Fruit fly (Drosophila melanogaster): Measurements from ENCODE around the gene TAF1B.

Gene TAF1B

dm6 chr3R:10097531-10098295, 46.3 kb downstream of the TAF1B start (continued):
- TF ChIP-seq CG9876 (GFP tag; optimal IDR thresholded peaks at IDR 0.05), result peak; percentile 10
- peak; percentile 39 for TF ChIP-seq cg (GFP tag; optimal IDR thresholded peaks at IDR 0.05)
- peak; percentile 60 for TF ChIP-seq CG12769 (tag; optimal IDR thresholded peaks at IDR 0.05)
- no peak for TF ChIP-seq Elba2 (GFP tag; optimal IDR thresholded peaks at IDR 0.05)
- peak; percentile 69 for TF ChIP-seq mam (GFP tag; optimal IDR thresholded peaks at IDR 0.05)
- peak; percentile 82 for TF ChIP-seq CG2678 (tag; optimal IDR thresholded peaks at IDR 0.05)
- TF ChIP-seq Hr39 (optimal IDR thresholded peaks at IDR 0.05), result no peak
- peak; percentile 60 for TF ChIP-seq ara (GFP tag; IDR thresholded peaks at IDR 0.05)
- TF ChIP-seq CG1024 (GFP tag; IDR thresholded peaks at IDR 0.05), result no peak
- TF ChIP-seq CG2199 (GFP tag; IDR thresholded peaks at IDR 0.05), result peak; percentile 69; the same call in 1 of the 3 replicates
- TF ChIP-seq CG11085 (GFP tag; IDR thresholded peaks at IDR 0.05), result 0 out of 2 replicates have a peak, but pooled peaks have one; percentile 25
- TF ChIP-seq CG8765 (GFP tag; IDR thresholded peaks at IDR 0.05), result peak; percentile 54; the same call in 1 of the 2 replicates
- TF ChIP-seq ac (GFP tag; optimal IDR thresholded peaks at IDR 0.05), result no peak
- TF ChIP-seq NK7.1 (GFP tag; optimal IDR thresholded peaks at IDR 0.05), result no peak
- no peak; the same call in 2 of the 3 replicates for TF ChIP-seq Optix (GFP tag; IDR thresholded peaks at IDR 0.05)
- TF ChIP-seq Tbp (GFP tag; optimal IDR thresholded peaks at IDR 0.05), result no peak
- no peak for TF ChIP-seq CG3407 (GFP tag; optimal IDR thresholded peaks at IDR 0.05)
- no peak for TF ChIP-seq NC2β (GFP tag; optimal IDR thresholded peaks at IDR 0.05)
- no peak for TF ChIP-seq CG10565 (GFP tag; optimal IDR thresholded peaks at IDR 0.05)
- TF ChIP-seq Sox102F (GFP tag; optimal IDR thresholded peaks at IDR 0.05), result peak; percentile 71
- no peak for TF ChIP-seq CG43689 (GFP tag; IDR thresholded peaks at IDR 0.05)
- TF ChIP-seq fd96Cb (tag; optimal IDR thresholded peaks at IDR 0.05), result peak; percentile 58
- peak; percentile 5 for TF ChIP-seq CG14710 (tag; optimal IDR thresholded peaks at IDR 0.05)
- no peak for TF ChIP-seq zf30C (GFP tag; optimal IDR thresholded peaks at IDR 0.05)
- TF ChIP-seq BEAF-32 (GFP tag; optimal IDR thresholded peaks at IDR 0.05), result no peak
- TF ChIP-seq ato (GFP tag; IDR thresholded peaks at IDR 0.05; ENCODE audit: partially characterized antibody), result no peak
- no peak for TF ChIP-seq CG30020 (tag; optimal IDR thresholded peaks at IDR 0.05)
- TF ChIP-seq dm (GFP tag; optimal IDR thresholded peaks at IDR 0.05), result peak; percentile 2
- TF ChIP-seq cas (GFP tag; IDR thresholded peaks at IDR 0.05), result no peak
- TF ChIP-seq Gug (GFP tag; IDR thresholded peaks at IDR 0.05), result peak; percentile 58; the same call in 2 of the 4 replicates
- peak; percentile 65 for TF ChIP-seq CG12391 (tag; optimal IDR thresholded peaks at IDR 0.05)
- TF ChIP-seq lola (GFP tag; optimal IDR thresholded peaks at IDR 0.05), result no peak
- TF ChIP-seq jumu (GFP tag; optimal IDR thresholded peaks at IDR 0.05), result peak; percentile 70
- peak; percentile 79 for TF ChIP-seq CG32532 (GFP tag; IDR thresholded peaks at IDR 0.05)
- TF ChIP-seq bbx (GFP tag; IDR thresholded peaks at IDR 0.05; ENCODE audit: partially characterized antibody), result no peak
- no peak for TF ChIP-seq ftz-f1 (GFP tag; optimal IDR thresholded peaks at IDR 0.05)
- TF ChIP-seq cad (GFP tag; optimal IDR thresholded peaks at IDR 0.05), result no peak
- no peak for TF ChIP-seq CG12104 (GFP tag; optimal IDR thresholded peaks at IDR 0.05)
- TF ChIP-seq Mes4 (GFP tag; optimal IDR thresholded peaks at IDR 0.05), result no peak
- no peak for TF ChIP-seq hb (GFP tag; IDR thresholded peaks at IDR 0.05; ENCODE audit: partially characterized antibody)
- TF ChIP-seq Doc2 (GFP tag; IDR thresholded peaks at IDR 0.05), result no peak
- peak; percentile 91 for TF ChIP-seq sens (GFP tag)
- peak; percentile 49 for TF ChIP-seq CG9609 (GFP tag; optimal IDR thresholded peaks at IDR 0.05)
- no peak for TF ChIP-seq HLH4C (GFP tag; IDR thresholded peaks at IDR 0.05; ENCODE audit: partially characterized antibody)
- peak; percentile 29 for TF ChIP-seq Hmx (GFP tag; optimal IDR thresholded peaks at IDR 0.05)
- peak; percentile 77 for TF ChIP-seq dmrt99B (tag; optimal IDR thresholded peaks at IDR 0.05)
- TF ChIP-seq stc (GFP tag; IDR thresholded peaks at IDR 0.05), result peak; percentile 56; the same call in 1 of the 2 replicates
- peak; percentile 49; the same call in 1 of the 3 replicates for TF ChIP-seq CG34422 (GFP tag; IDR thresholded peaks at IDR 0.05)
- no peak for TF ChIP-seq br (optimal IDR thresholded peaks at IDR 0.05)
- peak; percentile 90 for TF ChIP-seq cwo (GFP tag; optimal IDR thresholded peaks at IDR 0.05)
